Worm (Caenorhabditis elegans) whole organism, late embryonic: Measurements from ENCODE around the gene pei-2.

Experiments
- F13H6.1 ChIP-seq: sonication (generic microtip); optimal IDR thresholded peaks from 2 replicates; lab custom pipeline; 2016; ENCODE audit warnings: missing genetic modification characterization, missing compliant biosample characterization
- ceh-19 ChIP-seq: fragments of 200-800 bp; sonication (Bioruptor generic); optimal IDR thresholded peaks from 2 replicates; lab custom pipeline; 2018; ENCODE audit warnings: mild to moderate bottlenecking, missing genetic modification characterization, missing compliant biosample characterization
- ceh-31 ChIP-seq: sonication (generic microtip); optimal IDR thresholded peaks from 2 replicates; lab custom pipeline; 2016; ENCODE audit warnings: missing genetic modification characterization, missing compliant biosample characterization
- dmd-4 ChIP-seq: sonication (generic microtip); optimal IDR thresholded peaks from 2 replicates; lab custom pipeline; 2016; ENCODE audit warnings: borderline replicate concordance, missing genetic modification characterization, missing compliant biosample characterization
- elt-2 ChIP-seq: sonication (generic microtip); optimal IDR thresholded peaks from 2 replicates; lab custom pipeline; 2016; ENCODE audit warnings: missing genetic modification reagents, missing genetic modification characterization, missing compliant biosample characterization
- hlh-30 ChIP-seq: sonication (generic microtip); optimal IDR thresholded peaks from 2 replicates; lab custom pipeline; 2017; ENCODE audit warnings: antibody characterized with exemption, missing genetic modification characterization, missing compliant biosample characterization; ENCODE audit not compliant: insufficient read depth
- npax-4 ChIP-seq: sonication (generic microtip); optimal IDR thresholded peaks from 2 replicates; lab custom pipeline; 2016; ENCODE audit warnings: missing genetic modification characterization, missing compliant biosample characterization
- pha-4 ChIP-seq: fragments of 150-350 bp; optimal IDR thresholded peaks from 2 replicates; lab custom pipeline; 2018; ENCODE audit warnings: missing biosample characterization, missing genetic modification reagents, missing genetic modification characterization
- ref-2 ChIP-seq: sonication (generic microtip); optimal IDR thresholded peaks from 2 replicates; lab custom pipeline; 2016; ENCODE audit warnings: missing genetic modification characterization, missing compliant biosample characterization
- rnt-1 ChIP-seq: sonication (generic microtip); optimal IDR thresholded peaks from 2 replicates; lab custom pipeline; 2016; ENCODE audit warnings: missing genetic modification characterization, missing compliant biosample characterization
- sox-2 ChIP-seq: fragments of 200-800 bp; sonication (Bioruptor generic); IDR thresholded peaks from 2 replicates; pipeline ENCODE4 v1.3.6; 2022; ENCODE audit warnings: missing genetic modification reagents, missing genetic modification characterization, missing compliant biosample characterization
- tbx-2 ChIP-seq: sonication (generic microtip); optimal IDR thresholded peaks from 2 replicates; lab custom pipeline; 2016; ENCODE audit warnings: missing genetic modification characterization, missing compliant biosample characterization
- unc-86 ChIP-seq: sonication (generic microtip); optimal IDR thresholded peaks from 2 replicates; lab custom pipeline; 2016; ENCODE audit warnings: missing genetic modification characterization, missing compliant biosample characterization
- ztf-16 ChIP-seq: sonication (generic microtip); optimal IDR thresholded peaks from 2 replicates; lab custom pipeline; 2017; ENCODE audit warnings: missing genetic modification characterization, missing compliant biosample characterization

DNA sequence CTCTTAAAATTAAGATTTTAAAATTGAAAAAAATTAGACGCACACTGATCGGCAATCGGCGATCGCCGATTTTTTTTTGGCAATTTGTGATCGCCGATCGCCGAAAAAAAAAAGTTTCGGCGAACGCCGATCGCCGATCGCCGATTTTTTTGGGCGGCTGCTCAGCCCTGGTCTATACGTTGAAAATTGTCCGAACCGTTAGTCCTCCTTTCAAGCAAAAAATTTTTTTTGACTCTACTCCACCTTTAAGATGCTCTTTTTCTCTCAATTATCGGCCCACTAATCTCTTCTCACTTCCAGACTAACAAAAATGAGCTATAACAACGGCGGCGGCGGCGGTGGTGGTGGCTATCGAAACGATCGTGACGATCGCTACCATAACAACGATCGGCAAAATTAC lies 14.8 kb downstream of the pei-2 start, which contains the start of gene ergo-1:
- no peak for TF ChIP-seq ztf-16
- no peak for TF ChIP-seq tbx-2 (tag; lab: Kevin White, UChicago)
- TF ChIP-seq F13H6.1 (tag; lab: Kevin White, UChicago), result no peak
- TF ChIP-seq dmd-4, result no peak
- no peak for TF ChIP-seq sox-2
- TF ChIP-seq ref-2, result no peak
- no peak for TF ChIP-seq ceh-31
- no peak for TF ChIP-seq ceh-19 (GFP tag; lab: Kevin White, UChicago)
- no peak for TF ChIP-seq pha-4 (tag; lab: Kevin White, UChicago)
- TF ChIP-seq hlh-30 (tag; lab: Kevin White, UChicago), result no peak
- no peak for TF ChIP-seq unc-86 (tag; lab: Kevin White, UChicago)
- TF ChIP-seq npax-4 (tag; lab: Kevin White, UChicago), result no peak
- no peak for TF ChIP-seq rnt-1 (tag; lab: Kevin White, UChicago)
- no peak for TF ChIP-seq elt-2
